Fruit fly (Drosophila melanogaster) whole organism, wandering third instar larva: ENCODE data around the gene CG43083.

Experiments
- CG32264 ChIP-seq: fragments of 200-800 bp; sonication (Bioruptor generic); optimal IDR thresholded peaks from 2 replicates; lab custom pipeline; 2016; ENCODE audit warnings: missing biosample characterization, missing genetic modification characterization
- CG9705 ChIP-seq: fragments of 200-800 bp; sonication (Bioruptor generic); optimal IDR thresholded peaks from 2 replicates; lab custom pipeline; 2018; ENCODE audit warnings: missing biosample characterization, mild to moderate bottlenecking, missing genetic modification characterization
- CrebA ChIP-seq: fragments of 200-800 bp; sonication (Bioruptor generic); optimal IDR thresholded peaks from 2 replicates; lab custom pipeline; 2016; ENCODE audit warnings: missing biosample characterization, mild to moderate bottlenecking, missing genetic modification characterization, borderline replicate concordance
- Dif ChIP-seq: fragments of 200-275, 200-300 bp; sonication (Bioruptor generic); optimal IDR thresholded peaks from 2 replicates; lab custom pipeline; 2018; ENCODE audit warnings: missing biosample characterization, missing genetic modification characterization; ENCODE audit not compliant: partially characterized antibody
- GATAd ChIP-seq: sonication (Bioruptor generic); optimal IDR thresholded peaks from 2 replicates; lab custom pipeline; 2016; ENCODE audit warnings: missing biosample characterization, missing genetic modification characterization
- HLH106 ChIP-seq: fragments of 200-800 bp; optimal IDR thresholded peaks from 3 replicates; lab custom pipeline; 2019; ENCODE audit warnings: missing biosample characterization, mild to moderate bottlenecking, missing genetic modification characterization, moderate library complexity
- Hnf4 ChIP-seq: fragments of 200-800 bp; sonication (Bioruptor generic); optimal IDR thresholded peaks from 2 replicates; lab custom pipeline; 2016; ENCODE audit warnings: missing biosample characterization, mild to moderate bottlenecking, missing genetic modification characterization
- Hr78 ChIP-seq: fragments of >200 bp; optimal IDR thresholded peaks from 2 replicates; lab custom pipeline; 2017; ENCODE audit warnings: missing biosample characterization, missing genetic modification characterization
- Hr83 ChIP-seq: fragments of 200-300 bp; sonication (Bioruptor generic); optimal IDR thresholded peaks from 2 replicates; lab custom pipeline; 2016; ENCODE audit warnings: missing biosample characterization, mild to moderate bottlenecking, missing genetic modification characterization, moderate library complexity; ENCODE audit not compliant: poor library complexity, severe bottlenecking
- Jra ChIP-seq: sonication (Bioruptor generic); optimal IDR thresholded peaks from 2 replicates; lab custom pipeline; 2016; ENCODE audit warnings: missing biosample characterization, missing genetic modification characterization
- Mio ChIP-seq: sonication (Bioruptor generic); optimal IDR thresholded peaks from 2 replicates; lab custom pipeline; 2016; ENCODE audit warnings: missing biosample characterization, missing genetic modification characterization
- Myc ChIP-seq: fragments of >200 bp; optimal IDR thresholded peaks from 2 replicates; lab custom pipeline; 2017
- N ChIP-seq: fragments of >200 bp; optimal IDR thresholded peaks from 2 replicates; lab custom pipeline; 2018; ENCODE audit warnings: missing biosample characterization, missing external identifiers, missing genetic modification characterization
- Rel ChIP-seq, 2 experiments: fragments of 200-800 bp; sonication (Bioruptor generic) in 1 of 2; optimal IDR thresholded peaks; 2 replicates in 1 of 2; 3 replicates in 1 of 2; lab custom pipeline; 2016 to 2019; ENCODE audit warnings: mild to moderate bottlenecking in 2 of 2, missing biosample characterization in 2 of 2, missing genetic modification characterization in 2 of 2, moderate library complexity in 1 of 2
- Sp1 ChIP-seq: fragments of 200-800 bp; sonication (Bioruptor generic); optimal IDR thresholded peaks from 3 replicates; lab custom pipeline; 2019; ENCODE audit warnings: missing biosample characterization, mild to moderate bottlenecking, missing genetic modification characterization, moderate library complexity
- Vsx2 ChIP-seq: fragments of 200-300, 225-300 bp; sonication (Bioruptor generic); optimal IDR thresholded peaks from 2 replicates; lab custom pipeline; 2018; ENCODE audit warnings: missing biosample characterization, missing genetic modification characterization; ENCODE audit not compliant: partially characterized antibody
- br ChIP-seq: fragments of 200-800 bp; sonication (Bioruptor generic); optimal IDR thresholded peaks from 2 replicates; lab custom pipeline; 2016; ENCODE audit warnings: missing biosample characterization, missing genetic modification characterization
- brk ChIP-seq: fragments of 200-800 bp; sonication (Bioruptor generic); optimal IDR thresholded peaks from 2 replicates; lab custom pipeline; 2016; ENCODE audit warnings: missing biosample characterization, mild to moderate bottlenecking, missing genetic modification characterization
- dl ChIP-seq, 2 experiments: fragments of 175-275, 200-275 bp in 1 of 2; fragments of 200-275 bp in 1 of 2; sonication (Bioruptor generic); optimal IDR thresholded peaks; lab custom pipeline; 2018; ENCODE audit warnings: mild to moderate bottlenecking in 2 of 2, missing biosample characterization in 2 of 2, missing genetic modification characterization in 2 of 2, moderate library complexity in 2 of 2; ENCODE audit not compliant: partially characterized antibody in 2 of 2, insufficient read depth in 1 of 2
- dmrt93B ChIP-seq: fragments of 200-800 bp; sonication (Bioruptor generic); optimal IDR thresholded peaks from 2 replicates; lab custom pipeline; 2018; ENCODE audit warnings: missing biosample characterization, mild to moderate bottlenecking, missing genetic modification characterization
- dsf ChIP-seq: sonication (Bioruptor generic); optimal IDR thresholded peaks from 2 replicates; lab custom pipeline; 2016; ENCODE audit warnings: missing biosample characterization, missing genetic modification characterization, borderline replicate concordance
- ey ChIP-seq: fragments of 200-800 bp; sonication (Bioruptor generic); optimal IDR thresholded peaks from 2 replicates; lab custom pipeline; 2016; ENCODE audit warnings: missing biosample characterization, missing genetic modification characterization
- fru ChIP-seq: fragments of 200-800 bp; sonication (Bioruptor generic); optimal IDR thresholded peaks from 3 replicates; lab custom pipeline; 2016; ENCODE audit warnings: missing biosample characterization, mild to moderate bottlenecking, missing genetic modification characterization
- h ChIP-seq: fragments of 200-800 bp; sonication (Bioruptor generic); optimal IDR thresholded peaks from 3 replicates; lab custom pipeline; 2016; ENCODE audit warnings: missing biosample characterization, mild to moderate bottlenecking, missing genetic modification characterization
- jim ChIP-seq: fragments of 175-275, 200-325 bp; sonication (Bioruptor generic); optimal IDR thresholded peaks from 2 replicates; lab custom pipeline; 2016; ENCODE audit warnings: missing biosample characterization, mild to moderate bottlenecking, missing genetic modification characterization
- lola ChIP-seq: fragments of >200 bp; optimal IDR thresholded peaks from 2 replicates; lab custom pipeline; 2017; ENCODE audit warnings: missing biosample characterization, missing genetic modification characterization
- pan ChIP-seq: fragments of >200 bp; optimal IDR thresholded peaks from 2 replicates; lab custom pipeline; 2017
- rgr ChIP-seq: fragments of 200-800 bp; sonication (Bioruptor generic); optimal IDR thresholded peaks from 3 replicates; lab custom pipeline; 2016; ENCODE audit warnings: missing biosample characterization, mild to moderate bottlenecking, missing genetic modification characterization
- sage ChIP-seq: fragments of 200-800 bp; sonication (Bioruptor generic); optimal IDR thresholded peaks from 2 replicates; lab custom pipeline; 2016; ENCODE audit warnings: missing biosample characterization, mild to moderate bottlenecking, missing genetic modification characterization
- sv ChIP-seq: fragments of 200-800 bp; sonication (Bioruptor generic); optimal IDR thresholded peaks from 3 replicates; lab custom pipeline; 2016; ENCODE audit warnings: missing biosample characterization, missing genetic modification characterization
- tai ChIP-seq: sonication (Bioruptor generic); optimal IDR thresholded peaks from 2 replicates; lab custom pipeline; 2016; ENCODE audit warnings: missing biosample characterization, missing genetic modification characterization
- usp ChIP-seq: fragments of >200 bp; optimal IDR thresholded peaks from 2 replicates; lab custom pipeline; 2017; ENCODE audit warnings: missing biosample characterization, missing genetic modification characterization
- woc ChIP-seq: sonication (Bioruptor generic); optimal IDR thresholded peaks from 2 replicates; lab custom pipeline; 2016; ENCODE audit warnings: missing biosample characterization, mild to moderate bottlenecking, missing genetic modification characterization

CG43083 gene

DNA sequence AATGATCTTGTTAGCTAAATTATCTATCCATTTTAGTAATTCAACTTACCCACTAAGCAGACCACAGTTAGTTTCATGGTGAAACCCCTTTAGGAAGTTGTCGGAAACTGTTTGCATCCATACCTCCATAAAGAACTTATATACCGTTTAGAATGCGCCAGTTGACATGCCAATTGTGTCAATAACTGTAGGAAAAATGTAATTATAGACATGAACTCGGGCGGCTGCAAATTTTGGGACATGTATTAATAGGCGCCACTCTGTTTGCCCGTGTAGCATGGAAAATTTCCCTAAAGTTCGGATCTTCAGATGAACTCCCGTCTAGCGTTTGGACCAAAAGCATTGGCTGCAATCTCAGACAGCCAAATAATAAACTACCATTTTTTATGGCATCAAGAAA, 7.5 kb downstream of the CG43083 start, which contains the start of gene Eig71Ee:
Eig71Ee (minus strand) TSS at position 101 of the 400 bp plus-strand sequence.
- TF ChIP-seq Hr83 (GFP tag; lab: Kevin White, UChicago) (peak; percentile 10), CrebA (no peak)

DNA sequence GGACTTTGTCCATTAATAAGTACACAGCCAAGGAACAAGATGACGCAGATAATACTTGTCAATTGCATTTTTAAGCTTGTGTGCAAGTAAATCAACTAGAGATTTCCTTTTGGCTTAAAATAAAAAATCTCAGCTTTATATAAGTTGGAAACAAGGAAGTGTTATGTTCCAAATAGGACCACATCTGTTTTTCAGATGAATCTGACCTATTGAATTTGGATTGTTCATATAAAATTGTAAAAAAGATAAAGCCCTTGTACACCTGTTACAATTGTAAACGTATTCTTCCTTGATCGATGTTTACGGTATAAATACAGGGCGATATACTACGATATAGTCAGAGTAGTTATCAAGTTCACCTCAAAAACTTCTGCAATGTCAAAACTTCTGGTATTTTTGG, 8.9 kb downstream of the CG43083 start, which contains the start of the genes Eig71Ef and Eig71Eg:
Eig71Ef (minus strand) TSS at position 101 of the 400 bp plus-strand sequence.
Eig71Eg (plus strand) TSS at position 339 of the 400 bp plus-strand sequence.
- TF ChIP-seq CrebA (no peak), Hr83 (GFP tag; lab: Kevin White, UChicago) (no peak), fru (GFP tag; lab: Kevin White, UChicago) (no peak), Rel (GFP tag; optimal IDR thresholded peaks at IDR 0.05; lab: Kevin White, UChicago) (no peak), Rel (tag; optimal IDR thresholded peaks at IDR 0.05; lab: Kevin White, UChicago) (no peak), Sp1 (GFP tag; lab: Kevin White, UChicago) (no peak), lola (GFP tag; lab: Kevin White, UChicago) (no peak), jim (GFP tag; lab: Kevin White, UChicago) (no peak), rgr (GFP tag; lab: Kevin White, UChicago) (no peak), h (GFP tag; lab: Kevin White, UChicago) (no peak), Hr78 (no peak), Jra (GFP tag; lab: Kevin White, UChicago) (no peak), CG32264 (GFP tag; lab: Kevin White, UChicago) (no peak), Dif (no peak), ey (no peak), Mio (GFP tag; lab: Kevin White, UChicago) (no peak), GATAd (GFP tag; lab: Kevin White, UChicago) (no peak), Vsx2 (GFP tag; lab: Kevin White, UChicago) (no peak)

dm6 chr3L:15659341-15659740, 11.0 kb downstream of the CG43083 start, which contains the start of the genes Eig71Eh and Eig71Ei:
Gene Eig71Eh, minus strand, starts transcription at chr3L:15659441.
Gene Eig71Ei, plus strand, starts transcription at chr3L:15659707.
- TF ChIP-seq rgr (GFP tag; lab: Kevin White, UChicago) (no peak), sage (GFP tag; lab: Kevin White, UChicago) (no peak), dmrt93B (GFP tag; lab: Kevin White, UChicago) (no peak), HLH106 (tag; lab: Kevin White, UChicago) (no peak), Hr78 (no peak), CG9705 (GFP tag; lab: Kevin White, UChicago) (no peak), Hnf4 (no peak), ey (no peak)

DNA sequence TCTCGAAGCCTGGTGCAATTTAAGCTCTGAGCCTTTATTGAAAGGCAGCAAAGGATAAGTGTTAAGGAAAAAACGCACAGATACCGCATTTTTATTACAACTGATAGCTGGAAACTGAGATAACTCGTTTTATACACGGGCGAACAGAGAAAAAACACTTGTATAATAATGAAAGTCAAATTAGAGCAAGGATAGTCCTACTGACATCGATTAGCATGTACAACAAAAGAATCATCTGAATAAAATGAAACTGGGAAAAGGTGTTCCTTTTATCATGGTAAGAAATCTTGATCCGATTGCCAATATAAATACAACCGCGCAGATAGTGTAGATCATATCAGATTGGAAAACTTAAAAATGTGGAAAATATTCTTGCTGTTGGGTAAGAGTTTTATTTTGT, 12.5 kb downstream of the CG43083 start, which contains the start of the genes Eig71Ej and Eig71Ek:
Eig71Ej (minus strand) TSS at position 101 of the 400 bp plus-strand sequence.
Eig71Ek (plus strand) TSS at position 334 of the 400 bp plus-strand sequence.
- TF ChIP-seq N (GFP tag; lab: Kevin White, UChicago): no peak
- TF ChIP-seq dmrt93B (GFP tag; lab: Kevin White, UChicago): no peak
- TF ChIP-seq sv: no peak
- TF ChIP-seq pan (lab: Kevin White, UChicago): no peak
- no peak for TF ChIP-seq lola (GFP tag; lab: Kevin White, UChicago)
- TF ChIP-seq br (GFP tag; lab: Kevin White, UChicago): no peak
- TF ChIP-seq Sp1 (GFP tag; lab: Kevin White, UChicago): no peak
- TF ChIP-seq rgr (GFP tag; lab: Kevin White, UChicago): no peak
- no peak for TF ChIP-seq brk (GFP tag; lab: Kevin White, UChicago)
- no peak for TF ChIP-seq jim (GFP tag; lab: Kevin White, UChicago)
- TF ChIP-seq dl (GFP tag; optimal IDR thresholded peaks at IDR 0.05; lab: Kevin White, UChicago; ENCODE audit: insufficient read depth in 1 of 2, partially characterized antibody in 2 of 2): no peak
- no peak for TF ChIP-seq tai (GFP tag; lab: Kevin White, UChicago)
- TF ChIP-seq h (GFP tag; lab: Kevin White, UChicago): no peak

DNA sequence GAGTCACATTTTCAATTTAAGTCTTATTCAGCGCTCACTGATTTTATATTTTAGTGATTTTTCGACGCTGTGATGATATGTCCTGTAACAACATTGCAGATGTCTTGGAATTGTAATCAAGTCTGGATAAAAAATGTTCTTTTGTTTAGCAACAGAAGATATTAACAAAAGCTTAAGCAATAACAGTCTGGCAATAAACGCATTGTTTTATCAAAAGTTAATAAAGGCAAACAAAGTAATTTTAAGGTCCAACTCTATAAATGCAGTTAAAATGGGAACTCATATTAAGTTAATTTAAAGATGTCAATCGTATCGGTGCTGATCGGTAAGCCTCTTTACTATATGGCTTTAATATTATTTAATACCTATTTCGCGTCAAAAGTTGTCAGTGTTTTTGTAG, 13.2 kb downstream of the CG43083 start, which contains the start of gene CG43082:
CG43082 (plus strand) TSS at position 301 of the 400 bp plus-strand sequence.
- TF ChIP-seq CrebA (no peak), jim (GFP tag; lab: Kevin White, UChicago) (no peak), ey (no peak), Hr78 (no peak), Sp1 (GFP tag; lab: Kevin White, UChicago) (no peak), dsf (GFP tag; lab: Kevin White, UChicago) (no peak), dl (GFP tag; optimal IDR thresholded peaks at IDR 0.05; lab: Kevin White, UChicago; ENCODE audit: insufficient read depth in 1 of 2, partially characterized antibody in 2 of 2) (no peak), Myc (lab: Kevin White, UChicago) (no peak), woc (GFP tag; lab: Kevin White, UChicago) (no peak), CG9705 (GFP tag; lab: Kevin White, UChicago) (no peak), usp (no peak), dmrt93B (GFP tag; lab: Kevin White, UChicago) (no peak), lola (GFP tag; lab: Kevin White, UChicago) (no peak), Rel (GFP tag; optimal IDR thresholded peaks at IDR 0.05; lab: Kevin White, UChicago) (no peak), Rel (tag; optimal IDR thresholded peaks at IDR 0.05; lab: Kevin White, UChicago) (no peak), fru (GFP tag; lab: Kevin White, UChicago) (no peak), Hr83 (GFP tag; lab: Kevin White, UChicago) (no peak), N (GFP tag; lab: Kevin White, UChicago) (no peak), rgr (GFP tag; lab: Kevin White, UChicago) (no peak)
